Worm (Caenorhabditis elegans): Measurements from ENCODE around the gene nhr-257.

DNA sequence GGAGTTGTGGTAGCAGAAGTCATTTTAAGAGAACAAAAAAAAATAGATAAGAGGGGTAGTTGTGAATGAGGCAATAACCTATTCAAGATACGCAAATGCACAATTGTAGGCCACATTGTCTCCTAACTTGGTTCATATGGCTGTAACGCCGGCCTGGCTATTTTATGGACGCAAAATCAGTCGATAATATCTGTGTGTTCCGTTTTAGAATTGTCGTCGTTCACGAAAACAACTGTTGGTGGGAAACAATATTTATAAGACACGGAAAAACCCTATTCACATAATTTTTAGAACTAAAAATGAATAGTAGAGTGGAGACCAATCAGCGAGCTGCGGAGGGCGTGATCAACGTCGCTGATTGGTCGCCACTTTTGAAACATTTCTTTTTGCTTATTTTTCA lies 25.1 kb downstream of the nhr-257 start, which contains the start of gene sdz-7:
- no peak for TF ChIP-seq W03F9.2 (tag; optimal IDR thresholded peaks at IDR 0.05)
- TF ChIP-seq dao-5 (tag; optimal IDR thresholded peaks at IDR 0.05) = no peak
- no peak for TF ChIP-seq him-1 (tag; optimal IDR thresholded peaks at IDR 0.05)
